Worm (Caenorhabditis elegans): ENCODE data around the gene T13B5.9.
A peak's percentile ranks its signal among the peaks of the same experiment; 100 is the strongest.

Gene T13B5.9

ce11 chrII:1110901-1111300, 6.6 kb upstream of the T13B5.9 start, which contains the start of gene lips-11:
Gene lips-11, minus strand, starts transcription at chrII:1111001.
- TF ChIP-seq sma-3 (GFP tag; optimal IDR thresholded peaks at IDR 0.05) = peak; percentile 9
- no peak for TF ChIP-seq sem-4 (tag; optimal IDR thresholded peaks at IDR 0.05)
- no peak for TF ChIP-seq ceh-82 (tag; optimal IDR thresholded peaks at IDR 0.05)

DNA sequence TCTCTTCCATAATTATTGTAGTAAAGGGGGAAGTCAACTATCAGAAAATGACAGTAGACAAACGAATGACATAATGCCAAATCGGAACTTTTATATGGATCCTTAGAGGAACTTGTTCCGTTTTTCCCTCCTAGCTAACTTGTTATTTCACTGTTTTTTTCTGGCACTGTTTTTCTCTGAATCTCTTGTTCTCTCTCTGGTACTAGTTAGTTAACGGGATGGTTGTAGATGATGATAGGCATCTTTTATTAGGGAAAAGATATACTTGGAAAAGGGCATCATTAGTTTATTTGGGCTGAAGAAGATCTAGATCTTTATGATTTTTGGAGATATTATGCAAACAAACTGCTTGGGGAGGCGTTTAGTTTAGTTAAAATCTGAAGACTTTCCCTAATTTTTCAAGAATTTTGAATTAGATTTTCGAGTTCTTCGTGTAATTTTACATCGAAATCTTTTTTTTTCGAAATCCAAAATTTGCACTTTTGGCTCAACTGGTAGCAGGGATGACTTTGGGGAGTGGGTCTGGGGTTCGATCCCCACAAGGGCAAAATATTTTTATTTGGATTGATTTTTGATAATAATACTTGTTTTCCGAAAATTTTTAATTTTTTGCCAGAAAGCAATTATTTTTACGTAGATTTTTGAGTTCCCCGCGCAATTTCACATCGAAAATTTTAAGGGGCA, 2.7 kb upstream of the T13B5.9 start, which contains the start of gene col-40:
TSS of gene col-40 (minus strand) at position 51 of the 684 bp plus-strand sequence.
- TF ChIP-seq nhr-23 (tag; optimal IDR thresholded peaks at IDR 0.05) (no peak), unc-55 (GFP tag; optimal IDR thresholded peaks at IDR 0.05) (no peak), crh-2 (tag; optimal IDR thresholded peaks at IDR 0.05) (no peak), unc-62 (GFP tag; optimal IDR thresholded peaks at IDR 0.05) (no peak), nhr-11 (tag; optimal IDR thresholded peaks at IDR 0.05) (no peak), sma-9 (GFP tag; optimal IDR thresholded peaks at IDR 0.05) (no peak), sma-9 (tag; optimal IDR thresholded peaks at IDR 0.05) (no peak), mbf-1 (tag; optimal IDR thresholded peaks at IDR 0.05) (no peak), zag-1 (tag; optimal IDR thresholded peaks at IDR 0.05) (no peak), nhr-25 (tag; optimal IDR thresholded peaks at IDR 0.05) (no peak)

- no peak for TF ChIP-seq nhr-10 (tag; optimal IDR thresholded peaks at IDR 0.05)
- no peak for TF ChIP-seq ztf-4 (tag; optimal IDR thresholded peaks at IDR 0.05)
- no peak for TF ChIP-seq F13H6.1 (tag; optimal IDR thresholded peaks at IDR 0.05)
- no peak for TF ChIP-seq dmd-4 (tag; optimal IDR thresholded peaks at IDR 0.05)
- TF ChIP-seq peb-1 (tag; optimal IDR thresholded peaks at IDR 0.05) = no peak
- no peak for TF ChIP-seq nhr-129 (tag; optimal IDR thresholded peaks at IDR 0.05)
- no peak for TF ChIP-seq fos-1 (tag; optimal IDR thresholded peaks at IDR 0.05)
- TF ChIP-seq nhr-25 (tag; optimal IDR thresholded peaks at IDR 0.05) = no peak
- TF ChIP-seq Y55F3AM.14 (GFP tag; optimal IDR thresholded peaks at IDR 0.05) = no peak
- TF ChIP-seq mab-5 (tag; optimal IDR thresholded peaks at IDR 0.05) = no peak
- TF ChIP-seq nhr-77 (tag; optimal IDR thresholded peaks at IDR 0.05) = no peak
- TF ChIP-seq C34F6.9 (tag; optimal IDR thresholded peaks at IDR 0.05) = no peak
- TF ChIP-seq lsy-2 (tag; optimal IDR thresholded peaks at IDR 0.05) = no peak
- TF ChIP-seq nhr-21 (tag; optimal IDR thresholded peaks at IDR 0.05) = no peak
- TF ChIP-seq unc-55 (GFP tag; optimal IDR thresholded peaks at IDR 0.05) = no peak
- TF ChIP-seq ZK546.5 (tag; optimal IDR thresholded peaks at IDR 0.05) = no peak
Observed at ce11 chrII:1105291-1105690, 982 bp upstream of the T13B5.9 start.

DNA sequence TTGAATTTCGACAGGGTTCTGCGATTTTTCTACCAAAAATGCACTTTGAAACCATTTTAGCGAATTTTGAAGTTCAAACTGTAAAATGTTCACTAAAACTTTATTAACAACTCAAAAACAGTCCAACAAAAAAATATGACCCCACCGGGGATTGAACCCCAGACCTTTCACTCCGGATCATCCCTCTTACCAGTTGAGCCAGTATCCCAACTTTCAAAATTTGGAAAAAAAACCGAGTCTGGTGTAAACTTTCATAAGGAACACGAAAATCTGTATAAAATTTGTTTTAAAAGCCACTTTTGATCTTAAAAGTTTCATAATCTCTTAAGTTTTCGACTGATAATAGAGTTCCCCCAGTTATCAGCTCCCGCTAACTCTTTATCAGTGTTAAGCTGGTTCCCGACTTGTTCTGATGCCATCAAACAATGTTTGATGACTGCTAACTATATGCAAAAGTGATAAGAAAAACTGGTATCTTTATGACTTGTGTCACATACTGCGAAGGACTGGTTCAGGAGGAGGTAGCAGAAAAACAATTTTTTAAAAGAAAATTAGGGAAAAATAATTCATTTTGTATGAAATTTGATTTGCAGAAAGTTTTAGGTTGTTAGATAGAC, 717 bp downstream of the T13B5.9 start:
- TF ChIP-seq sma-9 (GFP tag; optimal IDR thresholded peaks at IDR 0.05) (peak; percentile 88), sma-9 (tag; optimal IDR thresholded peaks at IDR 0.05) (no peak), F13H6.1 (tag; optimal IDR thresholded peaks at IDR 0.05) (peak; percentile 25), fos-1 (tag; optimal IDR thresholded peaks at IDR 0.05) (peak; percentile 100), sma-3 (GFP tag; optimal IDR thresholded peaks at IDR 0.05) (peak; percentile 63), crh-2 (tag; optimal IDR thresholded peaks at IDR 0.05) (peak; percentile 43), egl-27 (tag; optimal IDR thresholded peaks at IDR 0.05) (peak; percentile 58), blmp-1 (tag; optimal IDR thresholded peaks at IDR 0.05; ENCODE audit: insufficient read depth) (no peak), alr-1 (tag; optimal IDR thresholded peaks at IDR 0.05) (no peak), nhr-23 (tag; optimal IDR thresholded peaks at IDR 0.05) (no peak), nhr-21 (tag; optimal IDR thresholded peaks at IDR 0.05) (no peak), gmeb-1 (tag; optimal IDR thresholded peaks at IDR 0.05) (peak; percentile 62)

DNA sequence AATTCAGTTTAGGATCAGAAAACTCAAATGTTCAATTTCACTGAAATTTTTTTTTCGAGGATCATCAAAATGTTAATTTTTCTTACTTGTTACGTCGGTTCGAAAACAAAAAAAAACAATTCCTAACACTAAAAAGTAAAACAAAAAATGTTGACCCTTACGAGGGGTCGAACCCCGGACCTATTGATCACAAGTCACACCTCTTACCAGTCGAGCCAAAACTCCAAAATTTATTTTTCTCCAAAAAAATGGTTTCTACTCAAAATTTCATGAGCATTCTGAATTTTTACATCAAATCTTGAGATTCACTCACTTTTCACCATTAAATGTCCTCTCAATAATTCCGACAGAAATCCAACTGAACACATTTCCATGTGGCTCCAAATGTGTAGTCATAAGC, 2.1 kb downstream of the T13B5.9 start:
- no peak for TF ChIP-seq nhr-129 (tag; optimal IDR thresholded peaks at IDR 0.05)
- TF ChIP-seq zag-1 (tag; optimal IDR thresholded peaks at IDR 0.05) = no peak
- TF ChIP-seq F13H6.1 (tag; optimal IDR thresholded peaks at IDR 0.05) = no peak
- no peak for TF ChIP-seq nhr-6 (tag; optimal IDR thresholded peaks at IDR 0.05)
- TF ChIP-seq unc-39 (tag; optimal IDR thresholded peaks at IDR 0.05) = no peak
- TF ChIP-seq nhr-21 (tag; optimal IDR thresholded peaks at IDR 0.05) = no peak
- TF ChIP-seq unc-55 (GFP tag; optimal IDR thresholded peaks at IDR 0.05) = no peak
- TF ChIP-seq ztf-11 (tag; optimal IDR thresholded peaks at IDR 0.05) = no peak
- no peak for TF ChIP-seq blmp-1 (tag; optimal IDR thresholded peaks at IDR 0.05; ENCODE audit: insufficient read depth)
- TF ChIP-seq sem-4 (tag; optimal IDR thresholded peaks at IDR 0.05) = no peak
- TF ChIP-seq ceh-82 (tag; optimal IDR thresholded peaks at IDR 0.05) = no peak
- no peak for TF ChIP-seq nhr-25 (tag; optimal IDR thresholded peaks at IDR 0.05)
- TF ChIP-seq peb-1 (tag; optimal IDR thresholded peaks at IDR 0.05) = no peak
- no peak for TF ChIP-seq fos-1 (tag; optimal IDR thresholded peaks at IDR 0.05)
- no peak for TF ChIP-seq ceh-16 (tag; optimal IDR thresholded peaks at IDR 0.05)
- TF ChIP-seq ama-1 (optimal IDR thresholded peaks at IDR 0.05) = no peak
- no peak for TF ChIP-seq snpc-4 (tag; optimal IDR thresholded peaks at IDR 0.05)
- TF ChIP-seq lin-13 (GFP tag; optimal IDR thresholded peaks at IDR 0.05) = no peak
- no peak for TF ChIP-seq nhr-77 (tag; optimal IDR thresholded peaks at IDR 0.05)
- no peak for TF ChIP-seq ztf-1 (GFP tag; conservative IDR thresholded peaks at IDR 0.05)
